Worm (Caenorhabditis elegans): ENCODE measurements around the gene srh-299.

DNA sequence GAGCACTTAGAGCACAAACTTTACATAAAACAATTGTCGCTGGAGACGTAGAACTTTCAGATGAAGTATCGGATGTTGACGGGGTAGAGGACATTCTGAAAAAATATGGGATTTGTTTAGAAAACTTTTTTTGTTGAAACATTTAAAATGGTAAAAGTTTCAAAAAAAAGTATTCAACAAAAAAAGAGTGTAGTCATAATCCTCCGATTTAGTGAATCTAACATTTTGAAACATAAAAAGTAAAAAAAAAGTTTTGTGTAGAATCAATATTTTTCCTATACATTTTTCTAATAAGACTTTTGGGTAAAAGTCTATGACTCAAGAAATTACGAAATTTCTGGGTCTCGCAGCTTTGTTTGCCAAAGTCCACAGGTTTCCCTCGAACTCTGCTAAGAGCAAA, 33.5 kb downstream of the srh-299 start, which contains the start of gene nhr-213:
- TF ChIP-seq blmp-1 (tag; optimal IDR thresholded peaks at IDR 0.05) (no peak), elt-3 (tag; optimal IDR thresholded peaks at IDR 0.05) (no peak), snpc-4 (tag; optimal IDR thresholded peaks at IDR 0.05) (no peak), elt-1 (tag; optimal IDR thresholded peaks at IDR 0.05; ENCODE audit: borderline replicate concordance, insufficient read depth) (no peak), ceh-43 (GFP tag; optimal IDR thresholded peaks at IDR 0.05) (no peak)
